Worm (Caenorhabditis elegans) whole organism, mixed stage, embryonic: ENCODE measurements around the gene F46B3.14.

Experiments
- M03D4.4 ChIP-seq: sonication (generic microtip); optimal IDR thresholded peaks from 2 replicates; lab custom pipeline; 2017; ENCODE audit warnings: mild to moderate bottlenecking, missing genetic modification characterization, missing compliant biosample characterization
- drap-1 ChIP-seq: fragments of 200-800 bp; sonication (Bioruptor generic); optimal IDR thresholded peaks from 3 replicates; lab custom pipeline; 2018; ENCODE audit warnings: mild to moderate bottlenecking, missing genetic modification characterization, missing compliant biosample characterization
- hlh-1 ChIP-seq: fragments of 150-350 bp; optimal IDR thresholded peaks from 2 replicates; lab custom pipeline; 2014; ENCODE audit warnings: missing biosample characterization, missing genetic modification reagents, missing genetic modification characterization
- lin-13 ChIP-seq: fragments of 150-350 bp; optimal IDR thresholded peaks from 2 replicates; lab custom pipeline; 2014; ENCODE audit warnings: missing biosample characterization, missing genetic modification characterization
- nhr-12 ChIP-seq: fragments of 150-350 bp; optimal IDR thresholded peaks from 2 replicates; lab custom pipeline; 2014; ENCODE audit warnings: missing biosample characterization, missing genetic modification characterization
- nhr-2 ChIP-seq: fragments of 150-350 bp; optimal IDR thresholded peaks from 2 replicates; lab custom pipeline; 2014; ENCODE audit warnings: missing biosample characterization, missing genetic modification characterization
- nhr-28 ChIP-seq: fragments of 150-350 bp; optimal IDR thresholded peaks from 2 replicates; lab custom pipeline; 2014; ENCODE audit warnings: missing biosample characterization, missing genetic modification characterization
- pha-4 ChIP-seq: fragments of 150-350 bp; optimal IDR thresholded peaks from 2 replicates; lab custom pipeline; 2018; ENCODE audit warnings: missing biosample characterization, missing genetic modification reagents, missing genetic modification characterization
- snpc-4 ChIP-seq: fragments of 150-350 bp; optimal IDR thresholded peaks from 2 replicates; lab custom pipeline; 2014; ENCODE audit warnings: missing biosample characterization, missing genetic modification characterization
- unc-62 ChIP-seq: fragments of 150-350 bp; optimal IDR thresholded peaks from 2 replicates; lab custom pipeline; 2014; ENCODE audit warnings: missing biosample characterization, missing genetic modification reagents, missing genetic modification characterization
- zip-8 ChIP-seq: fragments of 150-350 bp; optimal IDR thresholded peaks from 2 replicates; lab custom pipeline; 2014; ENCODE audit warnings: missing biosample characterization, missing genetic modification characterization
- ztf-11 ChIP-seq: fragments of 150-350 bp; optimal IDR thresholded peaks from 2 replicates; lab custom pipeline; 2014; ENCODE audit warnings: missing biosample characterization, missing genetic modification characterization

DNA sequence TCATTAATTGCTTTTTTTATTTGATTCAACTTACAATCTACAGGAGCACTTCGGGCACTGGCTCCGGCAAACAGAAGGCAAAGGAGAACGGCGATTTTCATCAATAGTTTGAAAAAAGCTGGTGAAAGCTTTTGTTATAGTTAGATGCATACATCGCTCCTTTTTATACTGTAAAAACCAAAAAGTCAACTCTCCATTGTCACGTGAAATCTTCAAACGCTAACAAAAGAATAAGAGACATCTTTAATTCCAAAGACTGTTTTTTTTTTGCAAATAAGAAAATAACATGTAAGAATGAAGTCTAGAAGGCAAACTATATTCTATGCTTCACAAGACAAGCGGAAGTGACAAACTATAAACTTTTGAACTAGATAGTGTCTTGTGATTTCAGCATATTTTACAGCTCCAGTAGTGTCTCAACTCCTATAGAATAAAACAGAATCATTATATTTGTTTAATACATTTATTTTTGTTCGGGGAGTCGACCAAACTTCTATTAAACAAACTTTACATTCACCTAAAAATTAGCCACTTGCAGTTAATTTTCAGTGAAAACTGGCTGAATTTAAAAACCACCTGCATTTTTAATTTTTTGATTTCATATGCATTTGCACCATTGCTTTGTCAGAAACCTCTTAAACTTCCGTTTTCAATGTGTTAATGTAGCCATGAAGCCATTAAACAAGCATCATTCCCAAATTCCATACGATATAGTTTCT, 5.0 kb downstream of the F46B3.14 start, which contains the start of the genes F46B3.9 and srz-18:
- TF ChIP-seq lin-13 (tag; lab: Kevin White, UChicago) (no peak), nhr-12 (tag; lab: Kevin White, UChicago) (no peak), snpc-4 (tag; lab: Kevin White, UChicago) (no peak), M03D4.4 (no peak), unc-62 (GFP tag; lab: Kevin White, UChicago) (no peak), zip-8 (tag; lab: Kevin White, UChicago) (no peak), drap-1 (no peak), ztf-11 (no peak), hlh-1 (tag; lab: Kevin White, UChicago) (no peak), pha-4 (tag; lab: Kevin White, UChicago) (no peak), nhr-28 (tag; lab: Kevin White, UChicago) (no peak), nhr-2 (tag; lab: Kevin White, UChicago) (no peak)
